Worm (Caenorhabditis elegans) whole organism, dauer: ENCODE results near the gene Y48C3A.20.

Source experiments
- unc-62 ChIP-seq: sonication (generic microtip); optimal IDR thresholded peaks from 2 replicates; lab custom pipeline; 2017; ENCODE audit warnings: missing biosample characterization, missing genetic modification reagents, missing genetic modification characterization

The Y48C3A.20 gene

ce11 chrII:13401549-13401948, 32.1 kb downstream of the Y48C3A.20 start:
- TF ChIP-seq unc-62 = no peak

- no peak for TF ChIP-seq unc-62
Measured at ce11 chrII:13402680-13403079, 33.3 kb downstream of the Y48C3A.20 start, which contains the start of gene pinn-4. pinn-4 (plus strand) TSS chrII:13402980.

ce11 chrII:13405840-13406239, 36.4 kb downstream of the Y48C3A.20 start, which contains the start of gene efl-2:
efl-2 (plus strand) TSS chrII:13406140.
- TF ChIP-seq unc-62 = no peak

ce11 chrII:13412335-13412734, 42.9 kb downstream of the Y48C3A.20 start, which contains the start of gene Y48C3A.18:
Y48C3A.18 (plus strand) TSS chrII:13412635.
- no peak for TF ChIP-seq unc-62

- TF ChIP-seq unc-62 = no peak
Measured at ce11 chrII:13414099-13414498, 44.7 kb downstream of the Y48C3A.20 start.

- no peak for TF ChIP-seq unc-62
Measured at ce11 chrII:13414554-13415057, 45.2 kb downstream of the Y48C3A.20 start, which contains the start of gene Y48E1C.1. Y48E1C.1 (plus strand) TSS chrII:13415007.

- TF ChIP-seq unc-62 = no peak
Measured at ce11 chrII:13416552-13416951, 47.1 kb downstream of the Y48C3A.20 start.

ce11 chrII:13417452-13418031, 48.1 kb downstream of the Y48C3A.20 start:
- TF ChIP-seq unc-62 = no peak

ce11 chrII:13424242-13424641, 54.8 kb downstream of the Y48C3A.20 start, which contains the start of gene Y48E1C.2:
Y48E1C.2 (plus strand) TSS chrII:13424542.
- TF ChIP-seq unc-62 = no peak
